Fruit fly (Drosophila melanogaster): ENCODE measurements around the gene CG14005.

- TF ChIP-seq CG8478 (optimal IDR thresholded peaks at IDR 0.05) (no peak), CTCF (optimal IDR thresholded peaks at IDR 0.05) (no peak)
Observed at dm6 chr2L:5800388-5800748, 1.4 kb downstream of the CG14005 start.

Measured in S2 (cell line).